Fruit fly (Drosophila melanogaster): ENCODE data around the gene HtrA2.

DNA sequence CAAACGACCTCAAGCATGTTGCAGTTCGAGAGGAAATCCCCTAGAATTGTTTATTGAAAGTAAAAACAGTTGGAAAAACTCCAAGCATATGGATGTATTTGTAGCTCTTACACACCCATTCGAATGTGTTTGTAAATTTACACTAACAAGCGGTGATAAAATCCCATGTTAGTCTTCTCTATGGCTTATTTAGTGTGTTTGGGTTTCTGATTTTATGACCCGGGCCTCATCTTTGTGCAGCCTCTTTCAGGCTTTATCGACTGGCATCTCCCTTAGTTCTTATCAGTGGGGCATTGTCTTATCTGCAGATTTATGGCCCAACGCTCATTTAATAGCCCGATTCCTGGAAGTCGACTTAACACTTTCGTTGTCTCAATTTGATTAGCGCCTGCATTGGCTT lies 29.5 kb downstream of the HtrA2 start:
- TF ChIP-seq CG9948 (tag; optimal IDR thresholded peaks at IDR 0.05): no peak
- no peak for TF ChIP-seq D1 (tag; optimal IDR thresholded peaks at IDR 0.05)
- no peak for TF ChIP-seq EcR (GFP tag; optimal IDR thresholded peaks at IDR 0.05)
- no peak for TF ChIP-seq CG10348 (GFP tag; IDR thresholded peaks at IDR 0.05)
- TF ChIP-seq fd96Ca (GFP tag; IDR thresholded peaks at IDR 0.05): no peak
- no peak for TF ChIP-seq gl (tag; optimal IDR thresholded peaks at IDR 0.05)

Data from whole organism, pupa.